Worm (Caenorhabditis elegans) whole organism, midembryonic: ENCODE results near the gene hda-4.

ENCODE experiments used
- cog-1 ChIP-seq: sonication (generic microtip); optimal IDR thresholded peaks from 2 replicates; lab custom pipeline; 2016; ENCODE audit warnings: missing genetic modification characterization, missing compliant biosample characterization
- flt-1 ChIP-seq: fragments of 200-800 bp; sonication (Bioruptor generic); IDR thresholded peaks from 2 replicates; pipeline ENCODE4 v1.3.6; 2022; ENCODE audit warnings: missing genetic modification characterization, missing compliant biosample characterization
- klf-2 ChIP-seq: fragments of 200-800 bp; sonication (Bioruptor generic); conservative IDR thresholded peaks from 2 replicates; pipeline ENCODE4 v1.3.6; 2022; ENCODE audit warnings: missing genetic modification reagents, missing genetic modification characterization, missing compliant biosample characterization
- ref-1 ChIP-seq: fragments of 200-800 bp; sonication (Bioruptor generic); conservative IDR thresholded peaks from 2 replicates; pipeline ENCODE4 v1.3.6; 2022; ENCODE audit warnings: missing genetic modification reagents, missing genetic modification characterization, missing compliant biosample characterization
- ztf-23 ChIP-seq: fragments of 200-800 bp; sonication (Bioruptor generic); IDR thresholded peaks from 2 replicates; pipeline ENCODE4 v1.3.6; 2022; ENCODE audit warnings: missing genetic modification reagents, missing genetic modification characterization, missing compliant biosample characterization
- ztf-29 ChIP-seq: fragments of 200-800 bp; sonication (Bioruptor generic); IDR thresholded peaks from 2 replicates; pipeline ENCODE4 v1.3.6; 2022; ENCODE audit warnings: missing genetic modification reagents, missing genetic modification characterization, missing compliant biosample characterization

ce11 chrX:16775335-16775835 is 46.0 kb downstream of the hda-4 start:
- TF ChIP-seq flt-1 (GFP tag; lab: Robert Waterston, UW) (no peak), ref-1 (GFP tag; lab: Robert Waterston, UW) (no peak), cog-1 (no peak), ztf-23 (GFP tag; lab: Robert Waterston, UW) (no peak), ztf-29 (no peak), klf-2 (no peak)
